Fruit fly (Drosophila melanogaster): ENCODE measurements around the gene homer.

Gene homer

DNA sequence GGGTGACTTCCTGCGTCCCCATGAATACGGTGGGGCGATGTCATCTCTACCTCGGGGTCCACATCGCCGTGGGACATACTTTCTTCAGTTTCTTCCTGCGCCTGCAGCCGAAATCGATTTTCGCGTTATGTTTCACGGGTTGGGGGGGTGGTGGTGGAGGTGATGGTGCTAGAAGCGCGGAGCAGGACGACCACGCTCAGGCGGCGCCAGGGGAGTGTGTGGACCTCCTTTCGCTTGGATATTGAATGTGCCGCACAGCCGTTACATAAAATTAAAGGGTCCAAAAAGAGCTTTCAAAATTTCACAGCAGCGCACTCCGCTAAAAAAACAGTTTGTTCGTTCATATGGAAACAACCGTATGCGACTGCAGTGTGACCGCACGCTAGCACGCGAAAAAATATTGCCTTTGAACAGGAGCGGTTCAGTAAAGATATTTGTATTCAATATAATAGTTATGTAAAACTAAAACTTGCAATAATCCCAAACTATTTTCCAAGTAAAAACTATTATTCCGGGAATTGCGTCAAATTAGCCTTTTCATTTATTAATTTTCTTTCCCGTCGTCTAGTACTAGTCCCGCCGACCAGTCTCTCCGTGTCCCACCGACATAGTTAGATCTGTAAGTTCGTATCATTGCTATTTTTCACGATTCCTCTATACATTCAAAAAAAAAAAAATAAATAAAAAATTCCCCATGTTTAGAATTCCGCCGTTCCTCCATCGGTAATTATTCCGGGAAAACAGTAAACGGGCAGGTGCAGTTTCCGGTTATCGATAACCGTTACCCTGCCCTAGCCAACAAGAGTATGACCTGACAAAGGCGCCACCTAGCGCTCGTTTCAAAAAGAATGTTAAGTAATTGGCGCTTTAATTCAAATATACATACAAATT, 38.9 kb downstream of the homer start, which contains the start of gene Nhe3 (continued):
- TF ChIP-seq Camta (GFP tag; optimal IDR thresholded peaks at IDR 0.05), result peak; percentile 60
- no peak for TF ChIP-seq abd-A (tag; optimal IDR thresholded peaks at IDR 0.05)
- TF ChIP-seq CG10979 (tag; optimal IDR thresholded peaks at IDR 0.05), result peak; percentile 73
- peak; percentile 78 for TF ChIP-seq Fer1 (GFP tag; optimal IDR thresholded peaks at IDR 0.05)
- TF ChIP-seq p53 (GFP tag; optimal IDR thresholded peaks at IDR 0.05), result no peak
- peak; percentile 35 to 76 for TF ChIP-seq bsh (GFP tag; optimal IDR thresholded peaks at IDR 0.05)
- peak; percentile 85 for TF ChIP-seq lmd (GFP tag; IDR thresholded peaks at IDR 0.05)
- peak; percentile 75 for TF ChIP-seq CG17829 (tag; optimal IDR thresholded peaks at IDR 0.05)
- TF ChIP-seq CG8388 (GFP tag; optimal IDR thresholded peaks at IDR 0.05), result peak; percentile 71
- peak; percentile 25 for TF ChIP-seq CG10565 (GFP tag; optimal IDR thresholded peaks at IDR 0.05)
- no peak for TF ChIP-seq HLHmδ (GFP tag; optimal IDR thresholded peaks at IDR 0.05)
- TF ChIP-seq CG4820 (GFP tag; optimal IDR thresholded peaks at IDR 0.05), result peak; percentile 75
- peak; percentile 60 for TF ChIP-seq CG10462 (GFP tag; optimal IDR thresholded peaks at IDR 0.05)
- TF ChIP-seq Mad (GFP tag; optimal IDR thresholded peaks at IDR 0.05), result peak; percentile 87
- TF ChIP-seq Dbx (GFP tag; IDR thresholded peaks at IDR 0.05), result peak; percentile 89
- TF ChIP-seq CG9797 (GFP tag; optimal IDR thresholded peaks at IDR 0.05), result peak; percentile 74
- TF ChIP-seq Tbp (GFP tag; optimal IDR thresholded peaks at IDR 0.05), result no peak
- TF ChIP-seq CG14667 (GFP tag; IDR thresholded peaks at IDR 0.05), result peak; percentile 73
- peak; percentile 63 for TF ChIP-seq Usf (GFP tag; optimal IDR thresholded peaks at IDR 0.05)
- TF ChIP-seq Hsf (GFP tag; optimal IDR thresholded peaks at IDR 0.05), result peak; percentile 90
- TF ChIP-seq CG2199 (GFP tag; IDR thresholded peaks at IDR 0.05), result peak; percentile 70; the same call in 1 of the 3 replicates
- peak; percentile 74 for TF ChIP-seq salm (tag; optimal IDR thresholded peaks at IDR 0.05)
- peak; percentile 49 for TF ChIP-seq slou (GFP tag; optimal IDR thresholded peaks at IDR 0.05)
- TF ChIP-seq gce (GFP tag; IDR thresholded peaks at IDR 0.05), result peak; percentile 71; the same call in 1 of the 3 replicates
- peak; percentile 70 for TF ChIP-seq CG1647 (GFP tag; optimal IDR thresholded peaks at IDR 0.05)
- no peak for TF ChIP-seq Sry-β (GFP tag; optimal IDR thresholded peaks at IDR 0.05)
- TF ChIP-seq CG12391 (tag; optimal IDR thresholded peaks at IDR 0.05), result peak; percentile 86
- peak; percentile 24 for TF ChIP-seq CG8359 (GFP tag; optimal IDR thresholded peaks at IDR 0.05; ENCODE audit: borderline replicate concordance)
- TF ChIP-seq dm (GFP tag; optimal IDR thresholded peaks at IDR 0.05), result peak; percentile 39
- peak; percentile 73 for TF ChIP-seq CG12104 (GFP tag; optimal IDR thresholded peaks at IDR 0.05)
- TF ChIP-seq HLH3B (GFP tag; IDR thresholded peaks at IDR 0.05), result peak; percentile 78
- no peak for TF ChIP-seq lov (optimal IDR thresholded peaks at IDR 0.05)
- peak; percentile 70; the same call in 2 of the 3 replicates for TF ChIP-seq lov (GFP tag; IDR thresholded peaks at IDR 0.05)
- peak; percentile 88 for TF ChIP-seq bab2 (GFP tag; optimal IDR thresholded peaks at IDR 0.05)
- TF ChIP-seq cwo (GFP tag; optimal IDR thresholded peaks at IDR 0.05), result peak; percentile 55
- TF ChIP-seq otp (GFP tag; IDR thresholded peaks at IDR 0.05), result peak; percentile 74
- peak; percentile 92 for TF ChIP-seq CG30403 (GFP tag; optimal IDR thresholded peaks at IDR 0.05)
- no peak for TF ChIP-seq fru (optimal IDR thresholded peaks at IDR 0.05)
- peak; percentile 82 for TF ChIP-seq H15 (GFP tag; IDR thresholded peaks at IDR 0.05)
- peak; percentile 81 for TF ChIP-seq CG3847 (GFP tag; IDR thresholded peaks at IDR 0.05)
- TF ChIP-seq fd64A (GFP tag; optimal IDR thresholded peaks at IDR 0.05), result peak; percentile 5
- peak; percentile 65 for TF ChIP-seq NC2β (GFP tag; optimal IDR thresholded peaks at IDR 0.05)
- TF ChIP-seq Kr (GFP tag; optimal IDR thresholded peaks at IDR 0.05), result no peak
- TF ChIP-seq Ets97D (GFP tag; optimal IDR thresholded peaks at IDR 0.05), result peak; percentile 78
- TF ChIP-seq grn (GFP tag; optimal IDR thresholded peaks at IDR 0.05), result no peak
- peak; percentile 62; the same call in 1 of the 3 replicates for TF ChIP-seq CG11695 (GFP tag; IDR thresholded peaks at IDR 0.05)
- peak; percentile 60; the same call in 1 of the 2 replicates for TF ChIP-seq sens-2 (GFP tag; IDR thresholded peaks at IDR 0.05)
- peak; percentile 78 for TF ChIP-seq ara (GFP tag; IDR thresholded peaks at IDR 0.05)
- peak; percentile 76 for TF ChIP-seq CG15514 (GFP tag; optimal IDR thresholded peaks at IDR 0.05)
